Fruit fly (Drosophila melanogaster): ENCODE results near the gene CG7924.

dm6 chr3L:14185049-14185448, 48.2 kb upstream of the CG7924 start:
- TF ChIP-seq EcR (GFP tag; optimal IDR thresholded peaks at IDR 0.05) (no peak), usp (GFP tag; optimal IDR thresholded peaks at IDR 0.05) (no peak), pan (optimal IDR thresholded peaks at IDR 0.05) (no peak), CG8478 (optimal IDR thresholded peaks at IDR 0.05) (no peak), psq (optimal IDR thresholded peaks at IDR 0.05) (no peak)
